Fruit fly (Drosophila melanogaster) whole organism: ENCODE measurements around the gene CG13248.
A peak's percentile ranks its signal among the peaks of the same experiment; 100 is the strongest.

Experiments
- psq ChIP-seq: fragments of >200 bp; optimal IDR thresholded peaks from 2 replicates; lab custom pipeline; 2017
- usp ChIP-seq: fragments of >200 bp; optimal IDR thresholded peaks from 2 replicates; lab custom pipeline; 2017; ENCODE audit warnings: missing biosample characterization, missing genetic modification characterization, mixed read lengths

DNA sequence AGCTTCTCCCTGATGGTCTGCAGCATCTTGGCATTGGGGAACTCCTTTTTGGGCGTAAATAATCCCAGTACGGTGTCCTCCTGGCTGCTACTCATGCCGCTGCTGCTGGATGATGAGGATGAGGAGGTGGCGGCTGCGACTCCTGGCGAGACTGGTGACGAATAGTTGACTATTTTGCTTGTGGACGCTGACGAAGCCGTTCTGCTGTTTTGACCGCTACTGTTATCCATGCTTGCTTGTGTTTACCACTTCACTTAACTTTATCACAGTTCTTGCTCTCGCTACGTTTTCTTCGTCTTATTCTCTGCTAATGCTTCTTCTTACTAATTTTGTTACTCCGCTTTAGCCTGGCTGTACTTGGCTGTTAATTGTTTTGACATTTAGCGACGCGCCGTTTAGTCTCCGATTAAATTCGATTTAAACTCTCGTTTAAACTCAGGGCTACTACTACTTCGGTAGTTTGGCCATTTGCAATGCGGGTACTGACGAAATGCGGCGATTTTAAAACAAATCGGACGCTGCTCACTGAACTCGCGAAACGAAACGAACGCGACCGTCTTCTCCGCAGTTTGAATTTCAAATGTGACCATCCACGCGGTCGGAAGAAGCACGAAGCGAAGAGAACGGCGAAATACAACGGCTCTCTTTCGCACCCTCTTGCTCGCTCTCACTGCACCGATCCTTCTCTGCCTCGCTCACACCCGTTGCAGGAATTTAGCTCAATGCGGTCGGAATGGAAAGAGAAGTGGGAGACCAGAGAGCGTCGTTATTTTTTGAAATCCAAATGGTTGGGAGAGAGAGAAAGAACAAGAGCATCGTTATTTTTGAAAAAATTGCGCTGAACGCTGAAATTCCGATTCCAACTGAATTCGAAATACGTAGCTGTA, 9.1 kb downstream of the CG13248 start, which contains the start of gene trbl:
- TF ChIP-seq usp (no peak), psq (lab: Kevin White, UChicago) (peak; percentile 5)
